Worm (Caenorhabditis elegans) whole organism, L3 larva: ENCODE results near the gene C52E4.7.

Experiments used
- ama-1 ChIP-seq: fragments of 150-350 bp; optimal IDR thresholded peaks from 2 replicates; lab custom pipeline; 2018
- fkh-10 ChIP-seq: sonication (generic microtip); optimal IDR thresholded peaks from 2 replicates; lab custom pipeline; 2017; ENCODE audit warnings: missing biosample characterization, missing genetic modification reagents, missing genetic modification characterization
- nhr-11 ChIP-seq: fragments of 150-350 bp; optimal IDR thresholded peaks from 2 replicates; lab custom pipeline; 2014; ENCODE audit warnings: missing biosample characterization, missing genetic modification characterization
- nhr-237 ChIP-seq: fragments of 150-350 bp; optimal IDR thresholded peaks from 2 replicates; lab custom pipeline; 2014; ENCODE audit warnings: missing biosample characterization, missing genetic modification characterization
- nhr-25 ChIP-seq: sonication (generic microtip); optimal IDR thresholded peaks from 2 replicates; lab custom pipeline; 2017; ENCODE audit warnings: missing biosample characterization, missing genetic modification characterization
- nhr-28 ChIP-seq: fragments of 150-350 bp; optimal IDR thresholded peaks from 2 replicates; lab custom pipeline; 2014; ENCODE audit warnings: missing biosample characterization, missing genetic modification characterization
- sea-2 ChIP-seq: fragments of 150-350 bp; sonication (generic microtip); optimal IDR thresholded peaks from 4 replicates; lab custom pipeline; 2014; ENCODE audit warnings: missing biosample characterization, missing genetic modification reagents, missing genetic modification characterization
- skn-1 ChIP-seq: fragments of 150-350 bp; optimal IDR thresholded peaks from 2 replicates; lab custom pipeline; 2014; ENCODE audit warnings: missing biosample characterization, missing genetic modification characterization
- ztf-4 ChIP-seq: fragments of 150-350 bp; optimal IDR thresholded peaks from 2 replicates; lab custom pipeline; 2014; ENCODE audit warnings: missing biosample characterization, missing genetic modification characterization

DNA sequence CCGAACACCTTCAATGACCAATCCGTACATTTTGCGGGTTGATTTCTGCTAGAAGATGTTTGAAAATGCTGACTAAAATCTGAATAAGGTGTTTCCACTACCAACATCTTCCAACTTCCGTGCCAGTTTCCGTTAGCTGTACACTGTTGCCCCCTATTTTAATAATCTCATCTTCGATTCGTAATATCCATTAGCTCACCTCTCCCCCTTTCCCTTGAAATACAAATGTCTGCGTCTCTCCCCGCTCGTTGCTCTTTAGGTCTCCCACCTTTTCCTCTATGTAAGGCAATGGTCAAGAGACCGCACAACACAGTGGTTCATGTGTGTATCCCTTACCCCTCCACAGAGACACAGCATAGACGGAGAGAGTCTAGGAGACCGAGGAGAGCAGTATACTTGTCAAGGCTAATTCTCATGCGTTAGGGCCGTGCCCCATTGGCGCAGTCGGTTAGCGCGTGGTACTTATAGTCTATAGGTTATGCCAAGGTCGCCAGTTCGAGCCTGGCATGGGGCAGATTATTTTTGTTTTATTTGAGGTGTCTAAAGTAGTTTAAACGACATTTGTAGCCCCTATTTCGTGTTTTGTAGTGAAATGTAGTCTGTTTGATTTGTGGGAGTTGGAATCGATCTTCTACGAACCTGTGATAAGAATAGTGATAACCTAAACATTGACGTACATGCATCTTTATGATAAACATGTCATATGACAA is 7.8 kb downstream of the C52E4.7 start, which contains the start of gene gcy-33:
- TF ChIP-seq nhr-237 (tag; lab: Kevin White, UChicago) = no peak
- TF ChIP-seq skn-1 (tag; lab: Kevin White, UChicago) = no peak
- TF ChIP-seq sea-2 (GFP tag; lab: Kevin White, UChicago) = peak; percentile 60
- TF ChIP-seq fkh-10 (GFP tag; lab: Kevin White, UChicago) = no peak
- TF ChIP-seq nhr-11 (tag; lab: Kevin White, UChicago) = no peak
- peak; percentile 71 for TF ChIP-seq nhr-25
- peak; percentile 15 for TF ChIP-seq ztf-4 (tag; lab: Kevin White, UChicago)
- no peak for TF ChIP-seq nhr-28
- no peak for TF ChIP-seq ama-1 (lab: Kevin White, UChicago)
